4 fruit fly cellular contexts compared by ENCODE assay signal in genomic region chr3L:11289130-11289716, dm6.
TF ChIP-seq lines count a peak whose summit lies in the region.

No protein-coding gene starts in this region.

- TF ChIP-seq CTCF in whole organism, embryonic (GFP tag; optimal IDR thresholded peaks at IDR 0.05; lab: Kevin White, UChicago), result no peak

TF ChIP-seq in whole organism, embryonic, 481 proteins besides CTCF, POLR2A, EP300 and RAD21 (continues in another document):
- TF ChIP-seq CG12769 (tag; optimal IDR thresholded peaks at IDR 0.05; lab: Kevin White, UChicago) (peak; percentile 36), Ada2b (GFP tag; IDR thresholded peaks at IDR 0.05; lab: Robert Waterston, UW) (peak; percentile 13; the same call in 1 of the 2 replicates), ci (GFP tag; IDR thresholded peaks at IDR 0.05; lab: Robert Waterston, UW) (0 out of 3 replicates have a peak, but pooled peaks have one; percentile 54), CG6175 (GFP tag; IDR thresholded peaks at IDR 0.05; lab: Robert Waterston, UW) (peak; percentile 63; the same call in 1 of the 3 replicates), seq (GFP tag; IDR thresholded peaks at IDR 0.05; lab: Robert Waterston, UW) (0 out of 2 replicates have a peak, but pooled peaks have one; percentile 11), CG17385 (GFP tag; optimal IDR thresholded peaks at IDR 0.05; lab: Kevin White, UChicago) (no peak), Atf6 (GFP tag; IDR thresholded peaks at IDR 0.05; lab: Robert Waterston, UW) (0 out of 2 replicates have a peak, but pooled peaks have one; percentile 16), ken (GFP tag; IDR thresholded peaks at IDR 0.05; lab: Robert Waterston, UW) (0 out of 3 replicates have a peak, but pooled peaks have one; percentile 28), MESR4 (GFP tag; optimal IDR thresholded peaks at IDR 0.05; lab: Kevin White, UChicago) (no peak), CG10209 (GFP tag; optimal IDR thresholded peaks at IDR 0.05; lab: Kevin White, UChicago) (no peak), ewg (GFP tag; optimal IDR thresholded peaks at IDR 0.05; lab: Kevin White, UChicago) (no peak), z (GFP tag; IDR thresholded peaks at IDR 0.05; lab: Robert Waterston, UW) (no peak), CG11456 (GFP tag; IDR thresholded peaks at IDR 0.05; lab: Robert Waterston, UW) (0 out of 3 replicates have a peak, but pooled peaks have one; percentile 50), CG32772 (GFP tag; IDR thresholded peaks at IDR 0.05; lab: Robert Waterston, UW) (0 out of 2 replicates have a peak, but pooled peaks have one; percentile 9), CG10979 (tag; optimal IDR thresholded peaks at IDR 0.05; lab: Kevin White, UChicago) (no peak), HLH54F (GFP tag; optimal IDR thresholded peaks at IDR 0.05; lab: Kevin White, UChicago) (no peak), B-H2 (GFP tag; optimal IDR thresholded peaks at IDR 0.05; lab: Kevin White, UChicago) (no peak), CG15479 (GFP tag; optimal IDR thresholded peaks at IDR 0.05; lab: Kevin White, UChicago) (no peak), sens (GFP tag; lab: Kevin White, UChicago) (no peak), CG34224 (GFP tag; IDR thresholded peaks at IDR 0.05; lab: Robert Waterston, UW; ENCODE audit: partially characterized antibody) (no peak), stc (GFP tag; IDR thresholded peaks at IDR 0.05; lab: Robert Waterston, UW) (no peak)

TF ChIP-seq in whole organism, prepupa, 60 proteins besides CTCF, POLR2A, EP300 and RAD21:
- peak; percentile 26 for TF ChIP-seq CG3919 (GFP tag; optimal IDR thresholded peaks at IDR 0.05; lab: Kevin White, UChicago)
- TF ChIP-seq eg (GFP tag; IDR thresholded peaks at IDR 0.05; lab: Robert Waterston, UW), result peak; percentile 48; the same call in 2 of the 3 replicates
- TF ChIP-seq net (GFP tag; optimal IDR thresholded peaks at IDR 0.05; lab: Kevin White, UChicago), result no peak
- 0 out of 3 replicates have a peak, but pooled peaks have one; percentile 34 for TF ChIP-seq CG6163 (GFP tag; IDR thresholded peaks at IDR 0.05; lab: Robert Waterston, UW)
- no peak for TF ChIP-seq pdm3 (GFP tag; optimal IDR thresholded peaks at IDR 0.05; lab: Kevin White, UChicago)

TF ChIP-seq in whole organism, pupa, 21 proteins besides CTCF, POLR2A, EP300 and RAD21:
- peak; percentile 35; the same call in 1 of the 2 replicates for TF ChIP-seq CG32121 (GFP tag; IDR thresholded peaks at IDR 0.05; lab: Robert Waterston, UW)
- TF ChIP-seq gl (tag; optimal IDR thresholded peaks at IDR 0.05; lab: Kevin White, UChicago), result no peak
- no peak for TF ChIP-seq fd96Ca (GFP tag; IDR thresholded peaks at IDR 0.05; lab: Robert Waterston, UW)
- TF ChIP-seq Pif1B (GFP tag; optimal IDR thresholded peaks at IDR 0.05; lab: Kevin White, UChicago), result no peak
- 0 out of 3 replicates have a peak, but pooled peaks have one; percentile 22 for TF ChIP-seq CG4496 (GFP tag; IDR thresholded peaks at IDR 0.05; lab: Robert Waterston, UW)
- no peak for TF ChIP-seq CG14655 (GFP tag; optimal IDR thresholded peaks at IDR 0.05; lab: Kevin White, UChicago)
- peak; percentile 81 for TF ChIP-seq CG13204 (GFP tag; optimal IDR thresholded peaks at IDR 0.05; lab: Kevin White, UChicago)
- TF ChIP-seq CG8159 (tag; optimal IDR thresholded peaks at IDR 0.05; lab: Kevin White, UChicago), result no peak

TF ChIP-seq in whole organism, wandering third instar larva, 38 proteins besides CTCF, POLR2A, EP300 and RAD21:
- TF ChIP-seq psq (GFP tag; optimal IDR thresholded peaks at IDR 0.05; lab: Kevin White, UChicago), result no peak
- no peak for TF ChIP-seq Rel (GFP tag; optimal IDR thresholded peaks at IDR 0.05; lab: Kevin White, UChicago)
- no peak for TF ChIP-seq Rel (tag; optimal IDR thresholded peaks at IDR 0.05; lab: Kevin White, UChicago)
- no peak for TF ChIP-seq usp (GFP tag; optimal IDR thresholded peaks at IDR 0.05; lab: Kevin White, UChicago)
- TF ChIP-seq foxo (GFP tag; optimal IDR thresholded peaks at IDR 0.05; lab: Kevin White, UChicago), result no peak
- no peak for TF ChIP-seq CrebA (GFP tag; optimal IDR thresholded peaks at IDR 0.05; lab: Kevin White, UChicago; ENCODE audit: borderline replicate concordance)
- TF ChIP-seq Dfd (GFP tag; optimal IDR thresholded peaks at IDR 0.05; lab: Kevin White, UChicago), result peak; percentile 94
TF ChIP-seq in whole organism, wandering third instar larva: peak in this region for 1.
